Fruit fly (Drosophila melanogaster) whole organism, pupa: ENCODE results near the gene Cby.

ENCODE experiments used
- CG10348 ChIP-seq: fragments of 200-800 bp; sonication (Bioruptor generic); IDR thresholded peaks from 2 replicates; pipeline ENCODE4 v1.3.6; 2022; ENCODE audit warnings: missing biosample characterization, missing genetic modification characterization
- CG12605 ChIP-seq: fragments of 200-800 bp; sonication (Bioruptor generic); IDR thresholded peaks from 2 replicates; pipeline ENCODE4 v1.3.6; 2022; ENCODE audit warnings: missing biosample characterization, missing genetic modification characterization
- CG13204 ChIP-seq: fragments of 200-800 bp; sonication (Bioruptor generic); optimal IDR thresholded peaks from 2 replicates; lab custom pipeline; 2018; ENCODE audit warnings: missing biosample characterization, mild to moderate bottlenecking, missing genetic modification characterization, moderate library complexity
- CG14655 ChIP-seq: fragments of 200-800 bp; sonication (Bioruptor generic); optimal IDR thresholded peaks from 3 replicates; lab custom pipeline; 2017; ENCODE audit warnings: mild to moderate bottlenecking, missing biosample characterization, missing genetic modification reagents, missing genetic modification characterization
- CG15710 ChIP-seq: fragments of 200-800 bp; sonication (Bioruptor generic); optimal IDR thresholded peaks from 2 replicates; lab custom pipeline; 2018; ENCODE audit warnings: missing biosample characterization, mild to moderate bottlenecking, missing genetic modification characterization, moderate library complexity
- CG17806 ChIP-seq: fragments of 200-800 bp; sonication (Bioruptor generic); optimal IDR thresholded peaks from 2 replicates; lab custom pipeline; 2018; ENCODE audit warnings: missing biosample characterization, mild to moderate bottlenecking, missing genetic modification characterization, moderate library complexity
- CG32121 ChIP-seq: fragments of 200-800 bp; sonication (Bioruptor generic); IDR thresholded peaks from 2 replicates; pipeline ENCODE4 v1.3.6; 2022; ENCODE audit warnings: missing biosample characterization, missing genetic modification characterization
- CG34367 ChIP-seq: fragments of 200-800 bp; sonication (Bioruptor generic); optimal IDR thresholded peaks from 2 replicates; lab custom pipeline; 2018; ENCODE audit warnings: missing biosample characterization, mild to moderate bottlenecking, missing genetic modification characterization
- CG4496 ChIP-seq: fragments of 200-800 bp; sonication (Bioruptor generic); IDR thresholded peaks from 3 replicates; pipeline ENCODE4 v1.3.6; 2022; ENCODE audit warnings: missing biosample characterization, missing genetic modification characterization
- CG8159 ChIP-seq: fragments of 200-800 bp; sonication (Bioruptor generic); optimal IDR thresholded peaks from 3 replicates; lab custom pipeline; 2018; ENCODE audit warnings: missing biosample characterization, mild to moderate bottlenecking, missing genetic modification characterization, moderate library complexity
- CG8301 ChIP-seq: fragments of 200-800 bp; sonication (Bioruptor generic); optimal IDR thresholded peaks from 2 replicates; lab custom pipeline; 2018; ENCODE audit warnings: missing biosample characterization, mild to moderate bottlenecking, missing genetic modification characterization
- CG9948 ChIP-seq: fragments of 200-800 bp; sonication (Bioruptor generic); optimal IDR thresholded peaks from 2 replicates; lab custom pipeline; 2018; ENCODE audit warnings: missing biosample characterization, mild to moderate bottlenecking, missing genetic modification characterization, moderate library complexity
- D1 ChIP-seq: fragments of 200-800 bp; sonication (Bioruptor generic); optimal IDR thresholded peaks from 2 replicates; lab custom pipeline; 2018; ENCODE audit warnings: missing biosample characterization, mild to moderate bottlenecking, missing genetic modification characterization, moderate library complexity
- EcR ChIP-seq: fragments of 200-800 bp; sonication (Bioruptor generic); optimal IDR thresholded peaks from 3 replicates; lab custom pipeline; 2019; ENCODE audit warnings: missing biosample characterization, missing genetic modification characterization, mild to moderate bottlenecking, moderate library complexity, missing genetic modification reagents
- Ets98B ChIP-seq: fragments of 200-800 bp; sonication (Bioruptor generic); IDR thresholded peaks from 2 replicates; pipeline ENCODE4 v1.3.6; 2022; ENCODE audit warnings: missing biosample characterization, missing genetic modification characterization
- Pif1A ChIP-seq: fragments of 200-800 bp; sonication (Bioruptor generic); optimal IDR thresholded peaks from 3 replicates; lab custom pipeline; 2016; ENCODE audit warnings: missing biosample characterization, missing genetic modification characterization
- Pif1B ChIP-seq: fragments of 200-800 bp; sonication (Bioruptor generic); optimal IDR thresholded peaks from 3 replicates; lab custom pipeline; 2016; ENCODE audit warnings: missing biosample characterization, missing genetic modification characterization
- Snoo ChIP-seq: fragments of 200-800 bp; sonication (Bioruptor generic); optimal IDR thresholded peaks from 3 replicates; lab custom pipeline; 2017; ENCODE audit warnings: missing biosample characterization, mild to moderate bottlenecking, missing genetic modification characterization, inconsistent platforms
- fd96Ca ChIP-seq: fragments of 200-800 bp; sonication (Bioruptor generic); IDR thresholded peaks from 3 replicates; pipeline ENCODE4 v1.3.6; 2022; ENCODE audit warnings: missing biosample characterization, missing genetic modification characterization
- gl ChIP-seq: fragments of 200-800 bp; sonication (Bioruptor generic); optimal IDR thresholded peaks from 2 replicates; lab custom pipeline; 2018; ENCODE audit warnings: missing biosample characterization, mild to moderate bottlenecking, missing genetic modification characterization
- rn ChIP-seq: fragments of 200-800 bp; sonication (Bioruptor generic); IDR thresholded peaks from 2 replicates; pipeline ENCODE4 v1.3.6; 2022; ENCODE audit warnings: missing biosample characterization, missing genetic modification characterization

Cby gene

DNA sequence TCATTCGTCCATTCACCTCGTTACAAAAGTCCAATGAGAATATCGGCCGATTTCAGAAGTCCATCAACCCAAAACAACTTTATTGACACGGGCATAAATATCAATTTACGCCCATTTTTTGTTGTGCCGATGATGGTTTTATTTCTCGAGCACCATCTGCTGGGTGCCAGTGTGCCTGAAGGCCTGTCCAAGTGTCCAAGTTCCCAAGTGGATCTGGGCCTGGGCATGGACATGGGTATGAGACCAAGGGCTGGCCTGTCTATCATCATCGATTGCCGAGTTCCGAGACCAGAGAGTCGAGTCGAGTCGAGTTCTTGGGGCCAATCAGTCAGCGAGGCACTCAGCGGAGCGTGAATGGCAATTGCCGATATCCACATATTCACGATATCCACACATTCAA lies 35.6 kb upstream of the Cby start, which contains the start of gene Gr93a:
Gr93a (plus strand) TSS at position 301 of the 400 bp plus-strand sequence.
- TF ChIP-seq Pif1B (GFP tag; lab: Kevin White, UChicago) (no peak), EcR (peak; percentile 5), CG4496 (GFP tag; lab: Robert Waterston, UW) (no peak)

DNA sequence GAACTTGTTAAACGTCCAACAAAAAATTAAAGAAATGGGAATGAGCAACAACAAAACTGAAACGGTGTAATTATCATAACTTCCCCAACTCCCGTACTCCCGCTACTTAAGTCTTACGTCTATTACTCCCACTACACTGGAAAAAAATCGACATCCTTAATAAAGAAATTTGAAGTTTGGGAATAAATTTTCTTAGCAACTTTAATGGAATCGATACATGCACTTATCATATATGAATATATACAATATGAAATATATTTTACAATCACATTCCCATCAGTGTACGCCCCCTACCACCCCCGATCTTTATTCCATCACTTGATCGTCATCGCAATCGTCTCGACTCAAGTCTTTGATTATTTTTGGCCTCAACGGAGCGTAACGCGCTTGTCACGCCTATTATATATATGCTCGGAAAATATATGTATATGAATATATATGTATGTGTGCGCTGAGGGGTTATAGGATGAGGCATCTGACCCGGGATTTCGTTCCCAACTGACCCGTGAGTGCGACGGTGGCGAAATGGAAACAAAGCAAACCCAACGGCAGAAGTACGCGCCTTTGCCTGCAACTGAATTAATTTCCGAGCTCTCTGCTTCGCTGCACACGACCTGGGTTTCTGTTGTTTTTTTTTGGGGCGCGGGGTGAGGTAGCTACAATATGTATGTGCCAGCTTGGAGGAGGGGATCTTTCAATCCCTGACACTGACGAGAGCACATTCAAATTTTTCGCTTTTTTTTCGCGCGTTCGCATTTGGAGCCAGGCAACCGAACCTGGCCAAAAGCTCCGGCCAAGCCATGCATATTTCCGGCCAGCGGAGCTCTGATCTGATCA lies 33.4 kb upstream of the Cby start:
- no peak for TF ChIP-seq CG12605 (GFP tag; lab: Robert Waterston, UW)
- no peak for TF ChIP-seq CG8301 (tag; lab: Kevin White, UChicago)
- peak; percentile 9 for TF ChIP-seq CG34367
- TF ChIP-seq CG14655 (GFP tag; lab: Kevin White, UChicago), result no peak
- TF ChIP-seq rn (GFP tag; lab: Robert Waterston, UW), result no peak
- peak; percentile 28 for TF ChIP-seq Pif1B (GFP tag; lab: Kevin White, UChicago)

DNA sequence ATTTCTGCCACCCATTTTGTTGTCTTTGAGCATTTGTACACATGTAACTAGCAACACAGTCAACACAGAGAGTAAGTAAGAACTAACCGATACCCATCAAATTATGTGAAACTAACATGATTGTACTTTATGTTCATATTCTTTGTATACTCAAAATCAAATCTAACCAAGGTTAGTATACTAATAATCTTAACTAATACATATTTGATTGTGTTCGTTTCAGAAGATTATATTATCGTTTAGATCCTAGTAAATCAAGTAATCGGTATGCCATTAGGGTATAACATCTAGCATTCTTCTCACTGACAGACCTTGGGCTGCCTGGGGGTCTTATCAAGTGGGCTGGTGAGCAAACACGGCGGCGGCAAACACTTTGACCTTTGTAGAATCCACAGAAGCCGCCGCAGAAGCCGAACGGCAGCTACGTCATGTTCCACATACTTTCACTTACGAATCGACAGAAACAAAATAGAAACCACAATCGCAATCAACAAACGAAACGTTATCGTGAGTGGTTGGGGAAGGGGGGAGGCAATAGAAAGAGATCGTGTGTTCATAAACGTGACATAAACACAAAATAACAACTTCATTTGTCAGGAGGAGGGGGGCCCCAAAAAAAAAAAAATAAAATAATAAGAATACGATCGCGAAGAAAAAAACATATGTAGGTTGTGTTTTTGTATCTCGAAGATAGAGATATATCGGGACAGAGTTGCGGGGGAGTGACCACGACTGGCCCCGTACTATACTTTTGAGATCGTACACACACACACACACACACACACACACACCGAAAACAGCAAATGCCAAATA lies 32.2 kb upstream of the Cby start:
- TF ChIP-seq CG4496 (GFP tag; lab: Robert Waterston, UW) (peak; percentile 50; the same call in 1 of the 3 replicates), Pif1B (GFP tag; lab: Kevin White, UChicago) (no peak)

DNA sequence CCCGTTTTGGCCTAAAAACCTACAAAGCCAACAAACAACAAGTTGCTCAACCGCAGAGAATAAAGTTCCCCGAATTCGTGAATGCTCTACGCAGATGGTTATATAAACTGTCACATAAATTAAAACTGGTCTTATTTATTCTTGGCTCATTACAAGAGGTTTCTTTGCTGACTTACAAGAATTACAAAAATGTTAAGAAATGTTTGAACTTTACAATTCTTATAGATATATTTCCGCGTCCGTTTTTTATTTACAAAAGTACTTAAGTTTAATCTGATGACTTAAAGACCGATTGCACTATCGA lies 31.6 kb upstream of the Cby start:
- TF ChIP-seq CG8301 (tag; lab: Kevin White, UChicago), result peak; percentile 8
- peak; percentile 63 for TF ChIP-seq Ets98B (GFP tag; lab: Robert Waterston, UW)
- no peak for TF ChIP-seq EcR
- TF ChIP-seq fd96Ca, result peak; percentile 38; the same call in 2 of the 3 replicates

DNA sequence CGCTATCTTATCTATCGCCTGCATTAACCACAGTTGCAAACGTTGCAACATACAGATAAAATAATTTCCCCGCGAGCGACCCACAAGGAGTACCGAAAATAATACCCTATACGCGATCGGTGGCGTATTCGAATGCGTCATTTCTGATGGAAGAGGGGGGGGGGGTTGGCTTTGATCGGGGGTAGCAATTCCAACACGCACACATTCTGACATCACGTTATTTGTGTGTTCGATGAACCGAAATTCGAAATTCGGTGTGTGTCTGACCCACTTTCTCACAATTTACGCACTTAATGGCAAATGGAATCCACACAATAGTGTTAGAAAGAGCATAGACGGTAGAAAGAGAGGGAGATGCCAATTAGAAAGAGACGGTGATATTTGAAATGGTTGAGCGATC lies 31.2 kb upstream of the Cby start:
- no peak for TF ChIP-seq D1
- no peak for TF ChIP-seq CG32121
- no peak for TF ChIP-seq rn (GFP tag; lab: Robert Waterston, UW)
- no peak for TF ChIP-seq gl (tag; lab: Kevin White, UChicago)
- no peak for TF ChIP-seq Snoo (tag; lab: Kevin White, UChicago)
- TF ChIP-seq Pif1A (GFP tag; lab: Kevin White, UChicago), result no peak
- no peak for TF ChIP-seq CG10348
- TF ChIP-seq fd96Ca, result no peak
- TF ChIP-seq CG15710, result no peak
- TF ChIP-seq EcR, result no peak
- TF ChIP-seq CG8301 (tag; lab: Kevin White, UChicago), result no peak

DNA sequence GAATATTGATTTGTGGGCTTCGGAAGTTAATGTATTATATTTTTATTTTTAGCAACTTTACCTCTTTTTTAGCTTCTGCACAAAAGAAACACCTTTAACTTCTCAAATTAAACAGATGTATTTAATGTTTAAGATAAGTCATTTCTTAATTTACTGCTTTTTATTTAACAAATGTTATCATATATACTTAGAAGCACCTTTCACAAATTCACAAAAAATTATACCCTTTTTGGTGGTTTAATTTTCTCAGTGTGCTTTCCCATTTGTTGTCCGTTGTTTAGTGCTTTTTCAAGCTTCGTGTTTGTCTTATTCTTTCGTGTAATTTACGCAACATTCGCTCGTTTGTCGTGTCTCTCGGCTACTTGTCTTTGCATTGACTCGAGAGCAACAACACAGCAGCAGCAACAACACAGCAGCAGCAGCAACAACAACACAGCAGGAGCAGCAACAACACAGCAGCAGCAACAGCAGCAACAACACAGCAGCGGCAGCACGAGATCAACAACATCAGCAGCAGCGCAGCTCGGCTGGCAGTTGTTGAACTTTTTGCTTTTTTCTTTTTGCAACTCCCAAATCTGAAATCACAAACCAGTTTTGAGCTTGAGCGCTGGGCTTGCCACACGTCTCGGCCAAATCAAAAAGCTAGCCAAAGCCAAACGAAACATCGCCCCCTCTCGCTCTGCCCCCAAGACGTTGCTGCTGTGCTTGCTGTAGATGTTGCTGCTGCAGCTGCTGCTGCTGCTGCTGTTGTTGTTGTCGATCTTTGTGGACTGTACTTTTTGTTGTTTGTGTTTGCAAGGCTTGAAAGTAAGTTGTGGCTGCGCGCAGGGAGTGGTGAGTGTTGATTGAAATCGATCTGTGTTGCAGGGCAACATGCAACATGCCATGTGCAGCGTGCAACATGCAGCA lies 30.5 kb upstream of the Cby start:
- TF ChIP-seq Pif1A (GFP tag; lab: Kevin White, UChicago) (no peak), CG34367 (no peak), fd96Ca (no peak; the same call in 1 of the 3 replicates), Snoo (tag; lab: Kevin White, UChicago) (no peak), CG9948 (peak; percentile 28), CG32121 (peak; percentile 46; the same call in 1 of the 2 replicates), CG13204 (GFP tag; lab: Kevin White, UChicago) (peak; percentile 83), Ets98B (GFP tag; lab: Robert Waterston, UW) (peak; percentile 82), CG17806 (tag; lab: Kevin White, UChicago) (peak; percentile 86), CG14655 (GFP tag; lab: Kevin White, UChicago) (peak; percentile 88), CG8159 (tag; lab: Kevin White, UChicago) (peak; percentile 85), EcR (peak; percentile 98), CG8301 (tag; lab: Kevin White, UChicago) (peak; percentile 89), gl (tag; lab: Kevin White, UChicago) (peak; percentile 20), Pif1B (GFP tag; lab: Kevin White, UChicago) (peak; percentile 66), CG4496 (GFP tag; lab: Robert Waterston, UW) (peak; percentile 84), CG15710 (no peak), CG10348 (no peak), CG12605 (GFP tag; lab: Robert Waterston, UW) (peak; percentile 30; the same call in 1 of the 2 replicates), rn (GFP tag; lab: Robert Waterston, UW) (0 out of 2 replicates have a peak, but pooled peaks have one; percentile 36), D1 (peak; percentile 76)
